Fruit fly (Drosophila melanogaster) whole organism, pupa: Measurements from ENCODE around the gene CG32240.

ENCODE experiments used
- CG10348 ChIP-seq: fragments of 200-800 bp; sonication (Bioruptor generic); IDR thresholded peaks from 2 replicates; pipeline ENCODE4 v1.3.6; 2022; ENCODE audit warnings: missing biosample characterization, missing genetic modification characterization
- CG12605 ChIP-seq: fragments of 200-800 bp; sonication (Bioruptor generic); IDR thresholded peaks from 2 replicates; pipeline ENCODE4 v1.3.6; 2022; ENCODE audit warnings: missing biosample characterization, missing genetic modification characterization
- CG13204 ChIP-seq: fragments of 200-800 bp; sonication (Bioruptor generic); optimal IDR thresholded peaks from 2 replicates; lab custom pipeline; 2018; ENCODE audit warnings: missing biosample characterization, mild to moderate bottlenecking, missing genetic modification characterization, moderate library complexity
- CG14655 ChIP-seq: fragments of 200-800 bp; sonication (Bioruptor generic); optimal IDR thresholded peaks from 3 replicates; lab custom pipeline; 2017; ENCODE audit warnings: mild to moderate bottlenecking, missing biosample characterization, missing genetic modification reagents, missing genetic modification characterization
- CG15710 ChIP-seq: fragments of 200-800 bp; sonication (Bioruptor generic); optimal IDR thresholded peaks from 2 replicates; lab custom pipeline; 2018; ENCODE audit warnings: missing biosample characterization, mild to moderate bottlenecking, missing genetic modification characterization, moderate library complexity
- CG17806 ChIP-seq: fragments of 200-800 bp; sonication (Bioruptor generic); optimal IDR thresholded peaks from 2 replicates; lab custom pipeline; 2018; ENCODE audit warnings: missing biosample characterization, mild to moderate bottlenecking, missing genetic modification characterization, moderate library complexity
- CG32121 ChIP-seq: fragments of 200-800 bp; sonication (Bioruptor generic); IDR thresholded peaks from 2 replicates; pipeline ENCODE4 v1.3.6; 2022; ENCODE audit warnings: missing biosample characterization, missing genetic modification characterization
- CG34367 ChIP-seq: fragments of 200-800 bp; sonication (Bioruptor generic); optimal IDR thresholded peaks from 2 replicates; lab custom pipeline; 2018; ENCODE audit warnings: missing biosample characterization, mild to moderate bottlenecking, missing genetic modification characterization
- CG4496 ChIP-seq: fragments of 200-800 bp; sonication (Bioruptor generic); IDR thresholded peaks from 3 replicates; pipeline ENCODE4 v1.3.6; 2022; ENCODE audit warnings: missing biosample characterization, missing genetic modification characterization
- CG8159 ChIP-seq: fragments of 200-800 bp; sonication (Bioruptor generic); optimal IDR thresholded peaks from 3 replicates; lab custom pipeline; 2018; ENCODE audit warnings: missing biosample characterization, mild to moderate bottlenecking, missing genetic modification characterization, moderate library complexity
- CG8301 ChIP-seq: fragments of 200-800 bp; sonication (Bioruptor generic); optimal IDR thresholded peaks from 2 replicates; lab custom pipeline; 2018; ENCODE audit warnings: missing biosample characterization, mild to moderate bottlenecking, missing genetic modification characterization
- CG9948 ChIP-seq: fragments of 200-800 bp; sonication (Bioruptor generic); optimal IDR thresholded peaks from 2 replicates; lab custom pipeline; 2018; ENCODE audit warnings: missing biosample characterization, mild to moderate bottlenecking, missing genetic modification characterization, moderate library complexity
- D1 ChIP-seq: fragments of 200-800 bp; sonication (Bioruptor generic); optimal IDR thresholded peaks from 2 replicates; lab custom pipeline; 2018; ENCODE audit warnings: missing biosample characterization, mild to moderate bottlenecking, missing genetic modification characterization, moderate library complexity
- EcR ChIP-seq: fragments of 200-800 bp; sonication (Bioruptor generic); optimal IDR thresholded peaks from 3 replicates; lab custom pipeline; 2019; ENCODE audit warnings: missing biosample characterization, missing genetic modification characterization, mild to moderate bottlenecking, moderate library complexity, missing genetic modification reagents
- Ets98B ChIP-seq: fragments of 200-800 bp; sonication (Bioruptor generic); IDR thresholded peaks from 2 replicates; pipeline ENCODE4 v1.3.6; 2022; ENCODE audit warnings: missing biosample characterization, missing genetic modification characterization
- Pif1A ChIP-seq: fragments of 200-800 bp; sonication (Bioruptor generic); optimal IDR thresholded peaks from 3 replicates; lab custom pipeline; 2016; ENCODE audit warnings: missing biosample characterization, missing genetic modification characterization
- Pif1B ChIP-seq: fragments of 200-800 bp; sonication (Bioruptor generic); optimal IDR thresholded peaks from 3 replicates; lab custom pipeline; 2016; ENCODE audit warnings: missing biosample characterization, missing genetic modification characterization
- Snoo ChIP-seq: fragments of 200-800 bp; sonication (Bioruptor generic); optimal IDR thresholded peaks from 3 replicates; lab custom pipeline; 2017; ENCODE audit warnings: missing biosample characterization, mild to moderate bottlenecking, missing genetic modification characterization, inconsistent platforms
- fd96Ca ChIP-seq: fragments of 200-800 bp; sonication (Bioruptor generic); IDR thresholded peaks from 3 replicates; pipeline ENCODE4 v1.3.6; 2022; ENCODE audit warnings: missing biosample characterization, missing genetic modification characterization
- gl ChIP-seq: fragments of 200-800 bp; sonication (Bioruptor generic); optimal IDR thresholded peaks from 2 replicates; lab custom pipeline; 2018; ENCODE audit warnings: missing biosample characterization, mild to moderate bottlenecking, missing genetic modification characterization
- rn ChIP-seq: fragments of 200-800 bp; sonication (Bioruptor generic); IDR thresholded peaks from 2 replicates; pipeline ENCODE4 v1.3.6; 2022; ENCODE audit warnings: missing biosample characterization, missing genetic modification characterization

The CG32240 gene

dm6 chr3L:4414579-4414978, 33.1 kb upstream of the CG32240 start:
- no peak for TF ChIP-seq rn (GFP tag; lab: Robert Waterston, UW)
- TF ChIP-seq EcR (GFP tag; lab: Kevin White, UChicago): no peak
- TF ChIP-seq CG4496 (GFP tag; lab: Robert Waterston, UW): no peak
- TF ChIP-seq CG14655 (GFP tag; lab: Kevin White, UChicago): no peak
- no peak for TF ChIP-seq Pif1A (GFP tag; lab: Kevin White, UChicago)
- TF ChIP-seq CG15710: no peak
- no peak for TF ChIP-seq Pif1B (GFP tag; lab: Kevin White, UChicago)
- no peak for TF ChIP-seq CG13204
- TF ChIP-seq CG32121 (GFP tag; lab: Robert Waterston, UW): no peak
- no peak for TF ChIP-seq Ets98B (GFP tag; lab: Robert Waterston, UW)
- no peak for TF ChIP-seq CG12605 (GFP tag; lab: Robert Waterston, UW)
- TF ChIP-seq CG8159 (tag; lab: Kevin White, UChicago): no peak
- no peak for TF ChIP-seq CG9948 (tag; lab: Kevin White, UChicago)
- TF ChIP-seq D1 (tag; lab: Kevin White, UChicago): no peak
- TF ChIP-seq CG10348 (GFP tag; lab: Robert Waterston, UW): no peak
- no peak for TF ChIP-seq CG17806 (tag; lab: Kevin White, UChicago)
- no peak for TF ChIP-seq gl
- no peak for TF ChIP-seq Snoo (tag; lab: Kevin White, UChicago)
- TF ChIP-seq CG8301 (tag; lab: Kevin White, UChicago): no peak
- no peak for TF ChIP-seq CG34367

- TF ChIP-seq CG15710 (no peak), CG13204 (no peak), CG4496 (GFP tag; lab: Robert Waterston, UW) (peak; percentile 65), gl (no peak), Pif1A (GFP tag; lab: Kevin White, UChicago) (no peak), CG8301 (tag; lab: Kevin White, UChicago) (no peak), rn (GFP tag; lab: Robert Waterston, UW) (no peak), CG17806 (tag; lab: Kevin White, UChicago) (no peak), EcR (GFP tag; lab: Kevin White, UChicago) (no peak), CG34367 (no peak), CG32121 (GFP tag; lab: Robert Waterston, UW) (peak; percentile 67; the same call in 1 of the 2 replicates), fd96Ca (GFP tag; lab: Robert Waterston, UW) (peak; percentile 63), CG8159 (tag; lab: Kevin White, UChicago) (no peak), Ets98B (GFP tag; lab: Robert Waterston, UW) (peak; percentile 59), CG12605 (GFP tag; lab: Robert Waterston, UW) (peak; percentile 73)
Measured at dm6 chr3L:4413800-4414446, 32.5 kb upstream of the CG32240 start.

dm6 chr3L:4412974-4413373, 31.5 kb upstream of the CG32240 start:
- TF ChIP-seq Ets98B (GFP tag; lab: Robert Waterston, UW) (peak; percentile 60), CG8301 (tag; lab: Kevin White, UChicago) (peak; percentile 4), CG4496 (GFP tag; lab: Robert Waterston, UW) (peak; percentile 79), CG12605 (GFP tag; lab: Robert Waterston, UW) (0 out of 2 replicates have a peak, but pooled peaks have one; percentile 39), Pif1A (GFP tag; lab: Kevin White, UChicago) (no peak), fd96Ca (GFP tag; lab: Robert Waterston, UW) (peak; percentile 66; the same call in 1 of the 3 replicates), D1 (tag; lab: Kevin White, UChicago) (no peak), CG32121 (GFP tag; lab: Robert Waterston, UW) (peak; percentile 67)

- no peak for TF ChIP-seq CG4496 (GFP tag; lab: Robert Waterston, UW)
- no peak for TF ChIP-seq CG14655 (GFP tag; lab: Kevin White, UChicago)
- TF ChIP-seq CG34367: no peak
- TF ChIP-seq CG17806 (tag; lab: Kevin White, UChicago): no peak
- TF ChIP-seq CG10348 (GFP tag; lab: Robert Waterston, UW): no peak
- no peak for TF ChIP-seq Pif1B (GFP tag; lab: Kevin White, UChicago)
- no peak for TF ChIP-seq CG8159 (tag; lab: Kevin White, UChicago)
- peak; percentile 30; the same call in 1 of the 2 replicates for TF ChIP-seq Ets98B (GFP tag; lab: Robert Waterston, UW)
Measured at dm6 chr3L:4411951-4412350, 30.5 kb upstream of the CG32240 start.

- TF ChIP-seq Ets98B (GFP tag; lab: Robert Waterston, UW) (no peak), D1 (tag; lab: Kevin White, UChicago) (no peak), EcR (GFP tag; lab: Kevin White, UChicago) (no peak), CG8159 (tag; lab: Kevin White, UChicago) (peak; percentile 12), rn (GFP tag; lab: Robert Waterston, UW) (no peak)
- TF ChIP-seq, all 21 proteins: peak for 1
Measured at dm6 chr3L:4411025-4411873, 29.8 kb upstream of the CG32240 start.
